Fruit fly (Drosophila melanogaster): Measurements from ENCODE around the gene nsl1.

nsl1 gene

DNA sequence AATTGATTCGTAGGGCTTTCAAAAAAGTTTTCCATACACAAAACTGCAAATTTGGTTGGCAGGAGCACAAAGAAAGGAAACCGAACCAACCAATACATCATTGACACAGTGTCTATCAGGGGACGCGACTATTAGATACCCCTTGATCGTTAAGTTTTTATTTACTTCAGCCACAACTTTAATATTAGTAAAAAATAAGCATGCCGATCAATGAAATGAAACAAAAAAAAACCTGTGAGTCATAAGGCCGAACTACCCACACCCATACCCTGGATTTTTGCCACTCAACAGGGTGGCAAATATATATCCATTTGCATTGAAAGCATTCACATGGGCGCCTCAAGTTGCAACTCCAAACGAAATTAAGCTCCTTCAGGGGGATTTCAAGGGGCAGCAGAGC lies 22.7 kb downstream of the nsl1 start (continued):
- peak; percentile 13; the same call in 1 of the 3 replicates for TF ChIP-seq CG2199 (GFP tag; IDR thresholded peaks at IDR 0.05)
- TF ChIP-seq dysf (GFP tag; IDR thresholded peaks at IDR 0.05), result peak; percentile 44; the same call in 1 of the 3 replicates
- no peak for TF ChIP-seq CG1602 (GFP tag; optimal IDR thresholded peaks at IDR 0.05)
- TF ChIP-seq her (GFP tag; optimal IDR thresholded peaks at IDR 0.05), result no peak
- TF ChIP-seq Xbp1 (GFP tag; optimal IDR thresholded peaks at IDR 0.05), result peak; percentile 37
- 0 out of 2 replicates have a peak, but pooled peaks have one; percentile 34 for TF ChIP-seq CG6689 (GFP tag; IDR thresholded peaks at IDR 0.05)
- TF ChIP-seq CG7839 (tag; optimal IDR thresholded peaks at IDR 0.05), result no peak
- TF ChIP-seq CG10321 (GFP tag; IDR thresholded peaks at IDR 0.05), result no peak
- peak; percentile 52; the same call in 1 of the 3 replicates for TF ChIP-seq CG34422 (GFP tag; IDR thresholded peaks at IDR 0.05)
- TF ChIP-seq gce (GFP tag; IDR thresholded peaks at IDR 0.05), result no peak
- TF ChIP-seq CG15479 (GFP tag; optimal IDR thresholded peaks at IDR 0.05), result no peak
- peak; percentile 1 for TF ChIP-seq CG10979 (tag; optimal IDR thresholded peaks at IDR 0.05)
- peak; percentile 43 for TF ChIP-seq chn (GFP tag; optimal IDR thresholded peaks at IDR 0.05)
- TF ChIP-seq nmo (GFP tag; optimal IDR thresholded peaks at IDR 0.05), result no peak
- peak; percentile 47 for TF ChIP-seq Sox102F (GFP tag; optimal IDR thresholded peaks at IDR 0.05)
- TF ChIP-seq ap (GFP tag; IDR thresholded peaks at IDR 0.05), result no peak
- TF ChIP-seq CG2129 (GFP tag; IDR thresholded peaks at IDR 0.05; ENCODE audit: partially characterized antibody), result no peak
- no peak for TF ChIP-seq CG7372 (GFP tag; IDR thresholded peaks at IDR 0.05)
- no peak for TF ChIP-seq Kr (GFP tag; optimal IDR thresholded peaks at IDR 0.05)
- 0 out of 2 replicates have a peak, but pooled peaks have one; percentile 41 for TF ChIP-seq Rfx (GFP tag; IDR thresholded peaks at IDR 0.05)
- peak; percentile 7 for TF ChIP-seq Side (GFP tag; optimal IDR thresholded peaks at IDR 0.05)
- TF ChIP-seq Chrac-16 (GFP tag; optimal IDR thresholded peaks at IDR 0.05), result no peak
- TF ChIP-seq yki (optimal IDR thresholded peaks at IDR 0.05), result no peak
- TF ChIP-seq H15 (GFP tag; IDR thresholded peaks at IDR 0.05), result 0 out of 3 replicates have a peak, but pooled peaks have one; percentile 22
- no peak for TF ChIP-seq HLHmδ (GFP tag; optimal IDR thresholded peaks at IDR 0.05)
- no peak for TF ChIP-seq CG2875 (GFP tag; optimal IDR thresholded peaks at IDR 0.05)
- TF ChIP-seq emc (GFP tag; optimal IDR thresholded peaks at IDR 0.05), result no peak
- TF ChIP-seq CG9932 (GFP tag; IDR thresholded peaks at IDR 0.05), result no peak
- no peak for TF ChIP-seq bsh (GFP tag; optimal IDR thresholded peaks at IDR 0.05)
- no peak for TF ChIP-seq CG15073 (GFP tag; optimal IDR thresholded peaks at IDR 0.05)
- no peak for TF ChIP-seq onecut (GFP tag; IDR thresholded peaks at IDR 0.05)
- TF ChIP-seq pan (optimal IDR thresholded peaks at IDR 0.05), result no peak
- TF ChIP-seq pan (GFP tag; optimal IDR thresholded peaks at IDR 0.05 in 1 of 2, IDR thresholded peaks at IDR 0.05 in 1 of 2), result peak in 1 of 2 experiments; percentile 35
- no peak; the same call in 2 of the 3 replicates for TF ChIP-seq Mrtf (GFP tag; IDR thresholded peaks at IDR 0.05)
- TF ChIP-seq pnt (GFP tag; optimal IDR thresholded peaks at IDR 0.05), result peak; percentile 29
- TF ChIP-seq ttk (GFP tag; IDR thresholded peaks at IDR 0.05), result peak; percentile 50; the same call in 1 of the 2 replicates
- TF ChIP-seq CG2712 (tag; optimal IDR thresholded peaks at IDR 0.05), result no peak
- TF ChIP-seq CHES-1-like (GFP tag; optimal IDR thresholded peaks at IDR 0.05), result no peak
- no peak for TF ChIP-seq caup (GFP tag; optimal IDR thresholded peaks at IDR 0.05; ENCODE audit: severe bottlenecking)
- TF ChIP-seq ATbp (GFP tag; optimal IDR thresholded peaks at IDR 0.05), result peak; percentile 1
- TF ChIP-seq trh (GFP tag; optimal IDR thresholded peaks at IDR 0.05), result no peak
- TF ChIP-seq Rx (GFP tag; IDR thresholded peaks at IDR 0.05), result peak; percentile 47; the same call in 1 of the 2 replicates
- no peak for TF ChIP-seq CG12769 (tag; optimal IDR thresholded peaks at IDR 0.05)
- TF ChIP-seq Adf1 (GFP tag; IDR thresholded peaks at IDR 0.05), result no peak
- TF ChIP-seq CG17328 (GFP tag; IDR thresholded peaks at IDR 0.05), result peak; percentile 56
- TF ChIP-seq fd96Cb (tag; optimal IDR thresholded peaks at IDR 0.05), result peak; percentile 9
- TF ChIP-seq en (GFP tag; optimal IDR thresholded peaks at IDR 0.05), result no peak
- no peak for TF ChIP-seq hb (GFP tag; IDR thresholded peaks at IDR 0.05; ENCODE audit: partially characterized antibody)
- no peak for TF ChIP-seq aop (GFP tag; IDR thresholded peaks at IDR 0.05)
- no peak for TF ChIP-seq jigr1 (GFP tag; IDR thresholded peaks at IDR 0.05)
- TF ChIP-seq Spps (tag; optimal IDR thresholded peaks at IDR 0.05), result no peak
- TF ChIP-seq Sry-δ (GFP tag; optimal IDR thresholded peaks at IDR 0.05), result no peak
